Worm (Caenorhabditis elegans) whole organism, L1 larva: Measurements from ENCODE around the gene Y66D12A.3.

Experiments used
- C16A3.4 ChIP-seq: fragments of 150-350 bp; optimal IDR thresholded peaks from 2 replicates; lab custom pipeline; 2014; ENCODE audit warnings: missing biosample characterization, missing genetic modification characterization
- F16B12.6 ChIP-seq: fragments of 150-350 bp; optimal IDR thresholded peaks from 2 replicates; lab custom pipeline; 2014; ENCODE audit warnings: missing biosample characterization, missing genetic modification characterization
- aha-1 ChIP-seq: fragments of 150-350 bp; optimal IDR thresholded peaks from 2 replicates; lab custom pipeline; 2014; ENCODE audit warnings: missing biosample characterization, missing genetic modification characterization
- ceh-8 ChIP-seq: fragments of 200-800 bp; sonication (Bioruptor generic); optimal IDR thresholded peaks from 2 replicates; lab custom pipeline; 2018; ENCODE audit warnings: mild to moderate bottlenecking, missing genetic modification characterization, moderate library complexity, missing compliant biosample characterization
- dpl-1 ChIP-seq, 3 experiments: fragments of 150-350 bp in 2 of 3; sonication (generic microtip) in 1 of 3; optimal IDR thresholded peaks; 2 replicates each; lab custom pipeline; 2014 to 2017; ENCODE audit warnings: missing biosample characterization in 3 of 3, missing genetic modification characterization in 3 of 3, missing genetic modification reagents in 3 of 3
- dsc-1 ChIP-seq: sonication (generic microtip); optimal IDR thresholded peaks from 2 replicates; lab custom pipeline; 2016; ENCODE audit warnings: mild to moderate bottlenecking, missing genetic modification characterization, missing compliant biosample characterization
- efl-1 ChIP-seq, 4 experiments: fragments of 150-350 bp; optimal IDR thresholded peaks in 3 of 4; peaks in 1 of 4; 1 replicate in 1 of 4; 2 replicates in 3 of 4; lab custom pipeline; 2014; ENCODE audit warnings: missing biosample characterization in 2 of 4, missing genetic modification characterization in 2 of 4, missing genetic modification reagents in 2 of 4
- elt-2 ChIP-seq: sonication (generic microtip); optimal IDR thresholded peaks from 2 replicates; lab custom pipeline; 2016; ENCODE audit warnings: missing genetic modification characterization, mild to moderate bottlenecking, inconsistent platforms, missing compliant biosample characterization, missing genetic modification reagents
- fkh-8 ChIP-seq: sonication (generic microtip); optimal IDR thresholded peaks from 2 replicates; lab custom pipeline; 2016; ENCODE audit warnings: mild to moderate bottlenecking, missing genetic modification characterization, missing compliant biosample characterization
- jun-1 ChIP-seq: fragments of 150-350 bp; optimal IDR thresholded peaks from 2 replicates; lab custom pipeline; 2014; ENCODE audit warnings: missing biosample characterization, missing genetic modification reagents, missing genetic modification characterization
- lin-13 ChIP-seq: fragments of 150-350 bp; optimal IDR thresholded peaks from 2 replicates; lab custom pipeline; 2014; ENCODE audit warnings: missing biosample characterization, missing genetic modification reagents, missing genetic modification characterization
- lin-15B ChIP-seq: fragments of 150-350 bp; sonication (generic microtip); optimal IDR thresholded peaks from 3 replicates; lab custom pipeline; 2014; ENCODE audit warnings: missing biosample characterization, missing genetic modification characterization
- lin-39 ChIP-seq: fragments of 150-350 bp; optimal IDR thresholded peaks from 2 replicates; lab custom pipeline; 2014; ENCODE audit warnings: missing biosample characterization, missing genetic modification reagents, missing genetic modification characterization
- lir-3 ChIP-seq: sonication (generic microtip); optimal IDR thresholded peaks from 2 replicates; lab custom pipeline; 2016; ENCODE audit warnings: mild to moderate bottlenecking, missing genetic modification characterization, moderate library complexity, missing compliant biosample characterization; ENCODE audit not compliant: poor library complexity
- nhr-28 ChIP-seq: fragments of 150-350 bp; optimal IDR thresholded peaks from 2 replicates; lab custom pipeline; 2014; ENCODE audit warnings: missing biosample characterization, missing genetic modification characterization
- nhr-77 ChIP-seq: fragments of 150-350 bp; optimal IDR thresholded peaks from 2 replicates; lab custom pipeline; 2014; ENCODE audit warnings: missing biosample characterization, missing genetic modification characterization
- nhr-90 ChIP-seq: sonication (generic microtip); optimal IDR thresholded peaks from 2 replicates; lab custom pipeline; 2016; ENCODE audit warnings: mild to moderate bottlenecking, missing genetic modification characterization, missing compliant biosample characterization; ENCODE audit not compliant: poor library complexity
- pax-3 ChIP-seq: fragments of 200-800 bp; sonication (Bioruptor generic); optimal IDR thresholded peaks from 2 replicates; lab custom pipeline; 2018; ENCODE audit warnings: mild to moderate bottlenecking, missing genetic modification characterization, moderate library complexity, missing compliant biosample characterization
- pqm-1 ChIP-seq: sonication (generic microtip); optimal IDR thresholded peaks from 3 replicates; lab custom pipeline; 2017; ENCODE audit warnings: missing biosample characterization, missing genetic modification characterization
- rnt-1 ChIP-seq: sonication (generic microtip); optimal IDR thresholded peaks from 2 replicates; lab custom pipeline; 2016; ENCODE audit warnings: mild to moderate bottlenecking, missing genetic modification characterization, moderate library complexity, missing compliant biosample characterization
- snpc-4 ChIP-seq: fragments of 150-350 bp; optimal IDR thresholded peaks from 2 replicates; lab custom pipeline; 2014; ENCODE audit warnings: missing biosample characterization, missing genetic modification characterization
- sox-4 ChIP-seq: sonication (generic microtip); optimal IDR thresholded peaks from 2 replicates; lab custom pipeline; 2016; ENCODE audit warnings: missing genetic modification characterization, missing compliant biosample characterization
- sptf-1 ChIP-seq: fragments of 150-350 bp; optimal IDR thresholded peaks from 2 replicates; lab custom pipeline; 2014; ENCODE audit warnings: missing biosample characterization, missing genetic modification characterization
- swsn-7 ChIP-seq: sonication (generic microtip); optimal IDR thresholded peaks from 2 replicates; lab custom pipeline; 2016; ENCODE audit warnings: missing genetic modification characterization, missing compliant biosample characterization
- tbx-2 ChIP-seq: sonication (generic microtip); optimal IDR thresholded peaks from 2 replicates; lab custom pipeline; 2016; ENCODE audit warnings: missing genetic modification characterization, missing compliant biosample characterization
- tlp-1 ChIP-seq: fragments of 150-350 bp; optimal IDR thresholded peaks from 2 replicates; lab custom pipeline; 2014; ENCODE audit warnings: missing biosample characterization, missing genetic modification characterization
- unc-30 ChIP-seq: sonication (generic microtip); optimal IDR thresholded peaks from 2 replicates; lab custom pipeline; 2017; ENCODE audit warnings: missing biosample characterization, missing genetic modification characterization
- unc-62 ChIP-seq: fragments of 150-350 bp; optimal IDR thresholded peaks from 2 replicates; lab custom pipeline; 2014; ENCODE audit warnings: missing biosample characterization, missing genetic modification reagents, missing genetic modification characterization
- xbp-1 ChIP-seq: sonication (generic microtip); optimal IDR thresholded peaks from 2 replicates; lab custom pipeline; 2016; ENCODE audit warnings: missing genetic modification characterization, missing compliant biosample characterization
- zag-1 ChIP-seq: fragments of 150-350 bp; optimal IDR thresholded peaks from 2 replicates; lab custom pipeline; 2014; ENCODE audit warnings: missing biosample characterization, missing genetic modification characterization

The Y66D12A.3 gene

ce11 chrIII:11590255-11590654 is 1.2 kb downstream of the Y66D12A.3 start:
- TF ChIP-seq F16B12.6 (tag; lab: Kevin White, UChicago) (no peak), nhr-90 (tag; lab: Kevin White, UChicago) (no peak), aha-1 (tag; lab: Kevin White, UChicago) (no peak)

DNA sequence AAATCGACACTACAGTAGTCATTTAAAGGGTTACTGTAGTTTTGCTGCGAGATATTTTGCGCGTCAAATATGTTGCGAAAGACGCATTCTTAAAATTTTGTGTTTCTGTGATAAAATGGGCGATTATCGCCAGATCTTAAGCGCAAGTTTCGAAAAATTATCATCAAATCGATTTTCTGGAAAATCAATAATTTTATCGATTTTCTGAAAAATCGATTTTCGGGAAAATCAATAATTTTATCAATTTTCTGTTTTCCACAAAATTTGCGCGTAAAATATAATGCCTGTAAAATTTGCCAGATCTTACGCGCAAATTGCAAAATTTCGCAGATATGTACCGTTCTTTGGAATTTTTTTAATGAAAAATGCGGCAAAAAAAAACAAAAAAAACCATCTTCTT is 3.1 kb downstream of the Y66D12A.3 start:
- TF ChIP-seq zag-1 (tag; lab: Kevin White, UChicago): no peak
- TF ChIP-seq C16A3.4: no peak
- TF ChIP-seq lir-3 (tag; lab: Kevin White, UChicago): no peak
- TF ChIP-seq unc-62 (GFP tag; lab: Kevin White, UChicago): no peak
- no peak for TF ChIP-seq lin-39

DNA sequence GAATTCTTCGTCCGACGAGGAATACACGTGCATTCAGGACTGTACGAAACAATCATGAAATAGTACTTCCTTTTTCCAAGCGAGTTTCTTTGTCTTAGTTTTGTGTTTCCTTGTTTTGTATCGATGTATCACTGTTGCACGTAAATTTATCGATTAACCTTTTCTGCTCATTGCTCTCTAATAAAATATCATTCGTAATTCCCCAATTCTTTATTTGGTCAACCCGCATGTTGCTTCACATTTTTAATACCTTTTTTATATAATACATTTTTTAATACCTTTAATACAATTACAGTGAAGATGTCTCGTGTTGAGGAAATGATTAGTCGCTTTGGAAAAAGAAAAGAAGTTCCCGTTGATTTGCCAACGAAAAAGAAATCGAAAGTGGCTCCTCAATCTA is 18.9 kb downstream of the Y66D12A.3 start, which contains the start of gene Y66D12A.1:
Gene Y66D12A.1, plus strand, starts transcription at position 301 of the 400 bp plus-strand sequence.
- no peak for TF ChIP-seq tlp-1 (tag; lab: Kevin White, UChicago)
- TF ChIP-seq zag-1 (tag; lab: Kevin White, UChicago): no peak
- no peak for TF ChIP-seq aha-1 (tag; lab: Kevin White, UChicago)
- TF ChIP-seq dsc-1 (tag; lab: Kevin White, UChicago): no peak
- no peak for TF ChIP-seq jun-1 (tag; lab: Kevin White, UChicago)
- no peak for TF ChIP-seq swsn-7 (tag; lab: Kevin White, UChicago)

DNA sequence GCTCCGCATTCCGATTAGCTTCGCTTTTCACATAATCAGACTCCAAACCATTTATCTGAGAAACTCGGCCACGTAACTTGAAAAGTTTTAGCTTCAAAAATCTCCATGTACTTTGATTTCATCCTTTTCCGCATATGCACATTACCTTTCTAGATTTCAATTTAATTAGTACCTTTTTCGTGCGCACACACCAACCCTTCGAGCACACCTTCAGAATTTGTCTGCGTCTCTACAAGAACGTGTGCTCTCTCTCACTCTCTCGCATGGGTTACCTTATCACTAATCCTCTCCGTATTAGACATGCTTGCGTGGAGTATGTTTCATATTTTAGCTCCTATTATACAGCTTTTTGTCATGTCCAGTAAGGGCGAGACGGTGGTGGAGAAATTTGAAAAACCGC is 20.6 kb downstream of the Y66D12A.3 start, which contains the start of gene Y66D12A.30:
Gene Y66D12A.30, plus strand, starts transcription at position 301 of the 400 bp plus-strand sequence.
- TF ChIP-seq snpc-4: no peak
- no peak for TF ChIP-seq rnt-1 (tag; lab: Kevin White, UChicago)
- TF ChIP-seq tbx-2: no peak
- no peak for TF ChIP-seq unc-30 (tag; lab: Kevin White, UChicago)
- peak; percentile 14 for TF ChIP-seq fkh-8 (tag; lab: Kevin White, UChicago)

- no peak for TF ChIP-seq lir-3 (tag; lab: Kevin White, UChicago)
- no peak for TF ChIP-seq sox-4 (tag; lab: Kevin White, UChicago)
- no peak for TF ChIP-seq swsn-7 (tag; lab: Kevin White, UChicago)
- TF ChIP-seq pax-3 (tag; lab: Kevin White, UChicago): no peak
- no peak for TF ChIP-seq unc-30 (tag; lab: Kevin White, UChicago)
- TF ChIP-seq rnt-1 (tag; lab: Kevin White, UChicago): no peak
- peak; percentile 86 for TF ChIP-seq ceh-8 (GFP tag; lab: Kevin White, UChicago)
Measured at ce11 chrIII:11611618-11612247, 22.7 kb downstream of the Y66D12A.3 start.

- TF ChIP-seq lin-13 (GFP tag; lab: Kevin White, UChicago): no peak
- no peak for TF ChIP-seq rnt-1 (tag; lab: Kevin White, UChicago)
- no peak for TF ChIP-seq lin-15B (tag; lab: Kevin White, UChicago)
- TF ChIP-seq aha-1 (tag; lab: Kevin White, UChicago): no peak
- no peak for TF ChIP-seq nhr-77 (tag; lab: Kevin White, UChicago)
- TF ChIP-seq nhr-28 (tag; lab: Kevin White, UChicago): no peak
- TF ChIP-seq xbp-1 (tag; lab: Kevin White, UChicago): no peak
- TF ChIP-seq sox-4 (tag; lab: Kevin White, UChicago): no peak
- TF ChIP-seq pqm-1 (tag; lab: Kevin White, UChicago): no peak
- TF ChIP-seq sptf-1: no peak
- TF ChIP-seq elt-2 (tag; lab: Kevin White, UChicago): no peak
- TF ChIP-seq efl-1 (optimal IDR thresholded peaks at IDR 0.05; lab: Kevin White, UChicago): no peak
- no peak for TF ChIP-seq efl-1 (GFP tag; optimal IDR thresholded peaks at IDR 0.05 in 1 of 2; lab: Kevin White, UChicago)
- TF ChIP-seq dpl-1 (GFP tag; optimal IDR thresholded peaks at IDR 0.05; lab: Kevin White, UChicago): no peak
Measured at ce11 chrIII:11612371-11612770, 23.4 kb downstream of the Y66D12A.3 start, which contains the start of the genes Y66A7A.9 and Y66A7A.4. Gene Y66A7A.9 (minus strand): TSS chrIII:11612471. Gene Y66A7A.4 (plus strand): TSS chrIII:11612607.
